Worm (Caenorhabditis elegans): ENCODE data around the gene frpr-10.

DNA sequence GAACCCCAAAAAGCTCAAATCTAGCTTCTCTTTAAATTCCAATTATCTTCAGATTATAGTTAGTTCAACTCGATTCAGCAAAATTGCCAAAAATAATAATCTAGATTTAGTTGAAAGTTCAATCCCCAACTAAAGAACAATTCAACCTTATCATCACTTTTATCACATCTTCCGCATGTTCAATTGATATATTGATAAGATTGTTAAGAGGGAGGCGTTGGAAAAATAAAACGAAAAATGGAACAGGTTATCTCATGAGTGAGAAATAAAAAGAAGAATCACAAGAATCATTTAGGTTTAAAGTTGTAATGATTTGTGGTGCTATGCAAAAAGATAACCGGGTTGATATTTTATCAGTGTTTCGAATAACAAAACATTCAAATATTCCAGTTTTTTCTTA lies 28.1 kb downstream of the frpr-10 start:
- TF ChIP-seq ceh-82 (tag; optimal IDR thresholded peaks at IDR 0.05) (no peak), R02D3.7 (tag; optimal IDR thresholded peaks at IDR 0.05) (no peak), unc-62 (GFP tag; optimal IDR thresholded peaks at IDR 0.05 in 1 of 2) (no peak), unc-62 (tag; optimal IDR thresholded peaks at IDR 0.05) (no peak), zag-1 (tag; optimal IDR thresholded peaks at IDR 0.05) (no peak), nhr-28 (tag; optimal IDR thresholded peaks at IDR 0.05) (peak; percentile 46), jun-1 (tag; optimal IDR thresholded peaks at IDR 0.05) (no peak), snpc-4 (tag; optimal IDR thresholded peaks at IDR 0.05) (no peak), mep-1 (tag; optimal IDR thresholded peaks at IDR 0.05) (no peak), pha-4 (GFP tag; IDR thresholded peaks at IDR 0.05) (no peak), pha-4 (tag; optimal IDR thresholded peaks at IDR 0.05) (no peak), hlh-30 (tag; optimal IDR thresholded peaks at IDR 0.05; ENCODE audit: insufficient read depth) (peak; percentile 38), daf-8 (GFP tag; IDR thresholded peaks at IDR 0.05) (no peak), ztf-11 (tag; optimal IDR thresholded peaks at IDR 0.05) (no peak)

Data from whole organism, L4 larva.